Fruit fly (Drosophila melanogaster): ENCODE data around the gene alpha-Est6.

alpha-Est6 gene

DNA sequence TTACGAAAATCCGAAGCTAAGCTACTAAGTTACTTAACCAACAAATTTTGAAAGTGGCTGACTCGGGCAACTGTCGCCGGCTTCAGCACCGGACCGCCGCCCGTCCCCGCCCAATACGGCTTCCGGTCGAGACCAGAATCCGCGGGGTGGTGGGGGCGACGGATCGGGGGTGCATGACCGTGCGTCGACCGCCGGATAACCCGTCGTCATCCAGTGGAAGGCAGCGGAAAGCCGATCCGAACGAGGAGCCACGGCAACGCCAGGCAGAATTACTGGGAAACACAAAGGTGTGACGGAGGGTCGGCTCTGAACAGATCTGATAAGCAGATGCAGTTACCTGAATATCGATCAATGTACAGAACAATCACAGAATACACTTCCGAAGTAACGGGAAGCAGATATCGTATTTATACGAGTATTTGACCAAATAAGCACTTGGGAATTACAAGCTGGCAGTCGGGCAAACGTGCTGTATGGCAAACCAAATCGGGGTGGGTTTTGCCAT, 53.9 kb downstream of the alpha-Est6 start (continued):
- TF ChIP-seq Mrtf (GFP tag; IDR thresholded peaks at IDR 0.05) (peak; percentile 61; the same call in 2 of the 3 replicates), fu2 (GFP tag; optimal IDR thresholded peaks at IDR 0.05) (peak; percentile 39), Oli (tag; optimal IDR thresholded peaks at IDR 0.05) (peak; percentile 12), Lpt (GFP tag; optimal IDR thresholded peaks at IDR 0.05) (no peak), cwo (GFP tag; optimal IDR thresholded peaks at IDR 0.05) (peak; percentile 50), Sin3A (optimal IDR thresholded peaks at IDR 0.05) (no peak), CG12659 (GFP tag; optimal IDR thresholded peaks at IDR 0.05) (peak; percentile 48), gfzf (GFP tag; optimal IDR thresholded peaks at IDR 0.05) (no peak), NFAT (GFP tag; IDR thresholded peaks at IDR 0.05) (peak; percentile 63), stwl (tag; optimal IDR thresholded peaks at IDR 0.05) (no peak), psq (GFP tag; optimal IDR thresholded peaks at IDR 0.05) (no peak), Adf1 (GFP tag; IDR thresholded peaks at IDR 0.05) (peak; percentile 80), CG2202 (tag; optimal IDR thresholded peaks at IDR 0.05) (peak; percentile 9), CG10366 (GFP tag; IDR thresholded peaks at IDR 0.05) (peak; percentile 51), dysf (GFP tag; IDR thresholded peaks at IDR 0.05) (peak; percentile 54; the same call in 2 of the 3 replicates), CG4617 (GFP tag; optimal IDR thresholded peaks at IDR 0.05; ENCODE audit: borderline replicate concordance) (no peak), CG7271 (tag; optimal IDR thresholded peaks at IDR 0.05) (no peak), dm (GFP tag; optimal IDR thresholded peaks at IDR 0.05) (peak; percentile 35), CG30403 (GFP tag; optimal IDR thresholded peaks at IDR 0.05) (no peak), NK7.1 (GFP tag; optimal IDR thresholded peaks at IDR 0.05) (peak; percentile 47), inv (GFP tag; IDR thresholded peaks at IDR 0.05; ENCODE audit: partially characterized antibody) (peak; percentile 86), ken (GFP tag; IDR thresholded peaks at IDR 0.05) (0 out of 3 replicates have a peak, but pooled peaks have one; percentile 68), otp (GFP tag; IDR thresholded peaks at IDR 0.05) (peak; percentile 74; the same call in 1 of the 3 replicates), CG9797 (GFP tag; optimal IDR thresholded peaks at IDR 0.05) (peak; percentile 9), Jarid2 (GFP tag; optimal IDR thresholded peaks at IDR 0.05) (no peak), CG9609 (GFP tag; optimal IDR thresholded peaks at IDR 0.05) (peak; percentile 41), Asciz (GFP tag; optimal IDR thresholded peaks at IDR 0.05) (peak; percentile 11), CG8359 (GFP tag; optimal IDR thresholded peaks at IDR 0.05; ENCODE audit: borderline replicate concordance) (peak; percentile 70), eyg (GFP tag; optimal IDR thresholded peaks at IDR 0.05) (peak; percentile 33), CG4820 (GFP tag; optimal IDR thresholded peaks at IDR 0.05) (no peak), CG10321 (GFP tag; IDR thresholded peaks at IDR 0.05) (peak; percentile 57), fru (optimal IDR thresholded peaks at IDR 0.05) (no peak), gsb-n (tag; optimal IDR thresholded peaks at IDR 0.05) (peak; percentile 52), Rx (GFP tag; IDR thresholded peaks at IDR 0.05) (peak; percentile 39; the same call in 1 of the 2 replicates), BEAF-32 (GFP tag; optimal IDR thresholded peaks at IDR 0.05) (no peak), grau (tag; optimal IDR thresholded peaks at IDR 0.05) (peak; percentile 58), CG8089 (GFP tag; optimal IDR thresholded peaks at IDR 0.05) (peak; percentile 46), fd3F (GFP tag; optimal IDR thresholded peaks at IDR 0.05) (no peak), CG13424 (tag; optimal IDR thresholded peaks at IDR 0.05) (peak; percentile 71), ro (GFP tag; IDR thresholded peaks at IDR 0.05) (0 out of 2 replicates have a peak, but pooled peaks have one; percentile 42), hth (optimal IDR thresholded peaks at IDR 0.05) (no peak), usp (GFP tag; optimal IDR thresholded peaks at IDR 0.05) (no peak), wek (GFP tag; optimal IDR thresholded peaks at IDR 0.05) (peak; percentile 86), Blimp-1 (GFP tag; optimal IDR thresholded peaks at IDR 0.05) (peak; percentile 43), pita (GFP tag; optimal IDR thresholded peaks at IDR 0.05) (no peak), al (GFP tag; IDR thresholded peaks at IDR 0.05) (peak; percentile 44; the same call in 1 of the 2 replicates), D (optimal IDR thresholded peaks at IDR 0.05) (no peak), D (GFP tag; optimal IDR thresholded peaks at IDR 0.05) (peak; percentile 36), CG4282 (GFP tag; optimal IDR thresholded peaks at IDR 0.05) (peak; percentile 7), Bgb (GFP tag; IDR thresholded peaks at IDR 0.05; ENCODE audit: partially characterized antibody) (peak; percentile 99), CG17361 (GFP tag; IDR thresholded peaks at IDR 0.05) (no peak)
